Worm (Caenorhabditis elegans) whole organism, L2 larva: ENCODE results near the gene sfxn-1.5.

Experiments
- aly-2 ChIP-seq: fragments of 150-350 bp; optimal IDR thresholded peaks from 2 replicates; lab custom pipeline; 2014; ENCODE audit warnings: missing biosample characterization, missing genetic modification characterization
- elt-1 ChIP-seq: fragments of 150-350 bp; optimal IDR thresholded peaks from 2 replicates; lab custom pipeline; 2014; ENCODE audit warnings: missing biosample characterization, missing genetic modification characterization
- nhr-23 ChIP-seq: fragments of 150-350 bp; optimal IDR thresholded peaks from 2 replicates; lab custom pipeline; 2014; ENCODE audit warnings: missing biosample characterization, missing genetic modification reagents, missing genetic modification characterization
- peb-1 ChIP-seq: fragments of 150-350 bp; optimal IDR thresholded peaks from 2 replicates; lab custom pipeline; 2014; ENCODE audit warnings: missing biosample characterization, missing genetic modification characterization
- zag-1 ChIP-seq: fragments of 150-350 bp; optimal IDR thresholded peaks from 2 replicates; lab custom pipeline; 2014; ENCODE audit warnings: missing biosample characterization, missing genetic modification characterization
- ztf-4 ChIP-seq: fragments of 150-350 bp; optimal IDR thresholded peaks from 2 replicates; lab custom pipeline; 2014; ENCODE audit warnings: missing biosample characterization, missing genetic modification characterization

ce11 chrX:11628580-11628979, 32.9 kb downstream of the sfxn-1.5 start, which contains the start of gene spp-30:
- no peak for TF ChIP-seq zag-1 (tag; lab: Kevin White, UChicago)
- TF ChIP-seq ztf-4 (tag; lab: Kevin White, UChicago) = no peak
- TF ChIP-seq peb-1 (tag; lab: Kevin White, UChicago) = no peak
- no peak for TF ChIP-seq elt-1
- TF ChIP-seq aly-2 = no peak
- no peak for TF ChIP-seq nhr-23 (tag; lab: Kevin White, UChicago)
